Fruit fly (Drosophila melanogaster) whole organism, pupa: ENCODE data around the gene CG6254.

Source experiments
- CG32121 ChIP-seq: fragments of 200-800 bp; sonication (Bioruptor generic); IDR thresholded peaks from 2 replicates; pipeline ENCODE4 v1.3.6; 2022; ENCODE audit warnings: missing biosample characterization, missing genetic modification characterization
- CG9948 ChIP-seq: fragments of 200-800 bp; sonication (Bioruptor generic); optimal IDR thresholded peaks from 2 replicates; lab custom pipeline; 2018; ENCODE audit warnings: missing biosample characterization, mild to moderate bottlenecking, missing genetic modification characterization, moderate library complexity
- Ets98B ChIP-seq: fragments of 200-800 bp; sonication (Bioruptor generic); IDR thresholded peaks from 2 replicates; pipeline ENCODE4 v1.3.6; 2022; ENCODE audit warnings: missing biosample characterization, missing genetic modification characterization
- gl ChIP-seq: fragments of 200-800 bp; sonication (Bioruptor generic); optimal IDR thresholded peaks from 2 replicates; lab custom pipeline; 2018; ENCODE audit warnings: missing biosample characterization, mild to moderate bottlenecking, missing genetic modification characterization

DNA sequence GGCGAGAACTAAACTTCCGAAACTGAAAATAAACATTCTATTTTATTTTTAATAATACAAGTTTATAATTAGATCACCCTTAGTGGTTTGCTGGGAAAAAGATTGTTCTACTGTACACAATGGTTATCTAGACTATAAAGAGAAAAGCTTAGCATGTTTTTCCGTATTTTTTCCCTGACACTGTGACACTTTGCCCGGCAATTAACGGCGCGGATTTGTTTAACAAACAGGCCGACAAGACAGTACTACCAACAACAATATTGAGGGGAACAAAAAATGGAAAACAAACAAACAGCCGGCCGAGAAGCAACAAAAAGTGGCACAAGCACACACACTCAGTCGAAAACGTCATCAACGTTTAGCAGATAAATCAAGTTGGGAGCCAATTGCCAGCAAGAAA lies 45.6 kb upstream of the CG6254 start:
- TF ChIP-seq Ets98B (GFP tag; lab: Robert Waterston, UW): no peak
- 0 out of 2 replicates have a peak, but pooled peaks have one; percentile 7 for TF ChIP-seq CG32121
- TF ChIP-seq gl: no peak
- TF ChIP-seq CG9948 (tag; lab: Kevin White, UChicago): no peak
